Fruit fly (Drosophila melanogaster) whole organism, embryonic: ENCODE data around the gene CG15382.

Experiments used
- Awh ChIP-seq: fragments of 200-800 bp; sonication (Bioruptor generic); IDR thresholded peaks from 2 replicates; pipeline ENCODE4, ENCODE4 v1.3.6; 2022; ENCODE audit warnings: missing biosample characterization, missing genetic modification characterization
- C15 ChIP-seq: fragments of 200-800 bp; sonication (Bioruptor generic); IDR thresholded peaks from 3 replicates; pipeline ENCODE4 v1.3.6; 2022; ENCODE audit warnings: missing biosample characterization, missing genetic modification characterization
- CG11247 ChIP-seq: fragments of 200-800 bp; sonication (Bioruptor generic); IDR thresholded peaks from 2 replicates; pipeline ENCODE4 v1.3.6; 2022; ENCODE audit warnings: missing biosample characterization, missing genetic modification characterization
- CG11560 ChIP-seq: fragments of 200-800 bp; sonication (Bioruptor generic); IDR thresholded peaks from 3 replicates; pipeline ENCODE4 v1.3.6; 2022; ENCODE audit warnings: missing biosample characterization, missing genetic modification characterization
- CG14860 ChIP-seq: fragments of 200-800 bp; sonication (Bioruptor generic); IDR thresholded peaks from 3 replicates; pipeline ENCODE4 v1.3.6; 2022; ENCODE audit warnings: missing biosample characterization, missing genetic modification characterization; ENCODE audit not compliant: partially characterized antibody
- CG15269 ChIP-seq: fragments of 200-800 bp; sonication (Bioruptor generic); optimal IDR thresholded peaks from 2 replicates; lab custom pipeline; 2018; ENCODE audit warnings: missing biosample characterization, mild to moderate bottlenecking, missing genetic modification characterization, moderate library complexity
- CG15601 ChIP-seq: fragments of 200-800 bp; sonication (Bioruptor generic); optimal IDR thresholded peaks from 3 replicates; lab custom pipeline; 2019; ENCODE audit warnings: missing biosample characterization, mild to moderate bottlenecking, missing genetic modification characterization, moderate library complexity
- CG17186 ChIP-seq: fragments of 200-800 bp; sonication (Bioruptor generic); optimal IDR thresholded peaks from 3 replicates; lab custom pipeline; 2017; ENCODE audit warnings: missing biosample characterization, missing genetic modification reagents, missing genetic modification characterization
- CG1832 ChIP-seq: fragments of 200-800 bp; sonication (Bioruptor generic); optimal IDR thresholded peaks from 2 replicates; lab custom pipeline; 2017; ENCODE audit warnings: missing biosample characterization, mild to moderate bottlenecking, missing genetic modification characterization, inconsistent platforms
- CG30431 ChIP-seq: fragments of 200-800 bp; sonication (Bioruptor generic); optimal IDR thresholded peaks from 2 replicates; lab custom pipeline; 2017; ENCODE audit warnings: missing biosample characterization, missing genetic modification characterization
- CG31388 ChIP-seq: fragments of 200-800 bp; sonication (Bioruptor generic); optimal IDR thresholded peaks from 2 replicates; lab custom pipeline; 2016; ENCODE audit warnings: missing biosample characterization, missing genetic modification characterization
- CG3995 ChIP-seq: fragments of 200-800 bp; sonication (Bioruptor generic); optimal IDR thresholded peaks from 3 replicates; lab custom pipeline; 2016; ENCODE audit warnings: missing biosample characterization, missing genetic modification characterization
- CG4282 ChIP-seq: fragments of 200-800 bp; sonication (Bioruptor generic); optimal IDR thresholded peaks from 2 replicates; lab custom pipeline; 2016; ENCODE audit warnings: missing biosample characterization, missing genetic modification characterization
- CG4820 ChIP-seq: fragments of 200-800 bp; sonication (Bioruptor generic); optimal IDR thresholded peaks from 3 replicates; lab custom pipeline; 2016; ENCODE audit warnings: missing biosample characterization, missing genetic modification characterization
- CG6254 ChIP-seq: fragments of 200-800 bp; sonication (Bioruptor generic); optimal IDR thresholded peaks from 3 replicates; lab custom pipeline; 2017; ENCODE audit warnings: mild to moderate bottlenecking, missing biosample characterization, missing genetic modification reagents, missing genetic modification characterization
- CG6854 ChIP-seq: fragments of 200-800 bp; sonication (Bioruptor generic); optimal IDR thresholded peaks from 3 replicates; lab custom pipeline; 2017; ENCODE audit warnings: missing biosample characterization, mild to moderate bottlenecking, missing genetic modification characterization
- CG7928 ChIP-seq: fragments of 200-800 bp; sonication (Bioruptor generic); optimal IDR thresholded peaks from 2 replicates; lab custom pipeline; 2017; ENCODE audit warnings: missing biosample characterization, mild to moderate bottlenecking, missing genetic modification characterization
- CG8359 ChIP-seq: fragments of 200-800 bp; sonication (Bioruptor generic); optimal IDR thresholded peaks from 2 replicates; lab custom pipeline; 2017; ENCODE audit warnings: missing biosample characterization, mild to moderate bottlenecking, missing genetic modification characterization, borderline replicate concordance
- CG9797 ChIP-seq: fragments of 200-800 bp; sonication (Bioruptor generic); optimal IDR thresholded peaks from 3 replicates; lab custom pipeline; 2018; ENCODE audit warnings: missing biosample characterization, mild to moderate bottlenecking, missing genetic modification characterization
- Camta ChIP-seq: fragments of 200-800 bp; sonication (Bioruptor generic); optimal IDR thresholded peaks from 2 replicates; lab custom pipeline; 2016; ENCODE audit warnings: missing biosample characterization, missing genetic modification characterization
- Chrac-16 ChIP-seq: fragments of 200-800 bp; sonication (Bioruptor generic); optimal IDR thresholded peaks from 3 replicates; lab custom pipeline; 2016; ENCODE audit warnings: missing biosample characterization, missing genetic modification characterization
- Doc3 ChIP-seq: fragments of 200-800 bp; sonication (Bioruptor generic); IDR thresholded peaks from 3 replicates; pipeline ENCODE4 v1.3.6; 2022; ENCODE audit warnings: missing biosample characterization, missing genetic modification characterization; ENCODE audit not compliant: partially characterized antibody
- HLH3B ChIP-seq: fragments of 200-800 bp; sonication (Bioruptor generic); IDR thresholded peaks from 2 replicates; pipeline ENCODE4 v1.3.6; 2022; ENCODE audit warnings: missing biosample characterization, missing genetic modification characterization
- Hr39 ChIP-seq: fragments of >200 bp; optimal IDR thresholded peaks from 2 replicates; lab custom pipeline; 2017
- Lim3 ChIP-seq: fragments of 200-800 bp; sonication (Bioruptor generic); IDR thresholded peaks from 2 replicates; pipeline ENCODE4 v1.3.6; 2022; ENCODE audit warnings: missing biosample characterization, missing genetic modification characterization
- MBD-R2 ChIP-seq: fragments of 200-800 bp; sonication (Bioruptor generic); IDR thresholded peaks from 2 replicates; pipeline ENCODE4 v1.3.6; 2022; ENCODE audit warnings: missing biosample characterization, missing genetic modification characterization
- MESR4 ChIP-seq: fragments of 200-800 bp; sonication (Bioruptor generic); optimal IDR thresholded peaks from 2 replicates; lab custom pipeline; 2018; ENCODE audit warnings: missing biosample characterization, mild to moderate bottlenecking, missing genetic modification characterization, moderate library complexity
- Myb ChIP-seq: fragments of 200-800 bp; sonication (Bioruptor generic); optimal IDR thresholded peaks from 2 replicates; lab custom pipeline; 2016; ENCODE audit warnings: missing biosample characterization, missing genetic modification characterization
- NC2α ChIP-seq: fragments of 200-800 bp; sonication (Bioruptor generic); optimal IDR thresholded peaks from 2 replicates; lab custom pipeline; 2016; ENCODE audit warnings: missing biosample characterization, missing genetic modification characterization
- Nf-YB ChIP-seq: fragments of 200-800 bp; sonication (Bioruptor generic); optimal IDR thresholded peaks from 3 replicates; lab custom pipeline; 2019; ENCODE audit warnings: missing biosample characterization, mild to moderate bottlenecking, missing genetic modification characterization, moderate library complexity
- Optix ChIP-seq: fragments of 200-800 bp; sonication (Bioruptor generic); IDR thresholded peaks from 3 replicates; pipeline ENCODE4 v1.3.6; 2022; ENCODE audit warnings: missing biosample characterization, missing genetic modification characterization
- Sox100B ChIP-seq: fragments of 200-800 bp; sonication (Bioruptor generic); optimal IDR thresholded peaks from 3 replicates; lab custom pipeline; 2018; ENCODE audit warnings: missing biosample characterization, mild to moderate bottlenecking, missing genetic modification characterization
- Ssrp ChIP-seq: fragments of 200-800 bp; sonication (Bioruptor generic); optimal IDR thresholded peaks from 2 replicates; lab custom pipeline; 2018; ENCODE audit warnings: missing biosample characterization, mild to moderate bottlenecking, missing genetic modification characterization, moderate library complexity
- cad ChIP-seq: fragments of >200 bp; optimal IDR thresholded peaks from 2 replicates; lab custom pipeline; 2017; ENCODE audit warnings: missing biosample characterization, missing genetic modification characterization
- crp ChIP-seq, 2 experiments: fragments of 200-800 bp; sonication (Bioruptor generic); optimal IDR thresholded peaks; 2 replicates in 1 of 2; 3 replicates in 1 of 2; lab custom pipeline; 2017; ENCODE audit warnings: missing biosample characterization in 2 of 2, missing genetic modification characterization in 2 of 2, mild to moderate bottlenecking in 1 of 2, moderate library complexity in 1 of 2
- dimm ChIP-seq: fragments of 200-800 bp; sonication (Bioruptor generic); IDR thresholded peaks from 2 replicates; pipeline ENCODE4 v1.3.6; 2022; ENCODE audit warnings: missing biosample characterization, missing genetic modification characterization
- eyg ChIP-seq: fragments of 200-800 bp; sonication (Bioruptor generic); optimal IDR thresholded peaks from 3 replicates; lab custom pipeline; 2016; ENCODE audit warnings: missing biosample characterization, missing genetic modification characterization
- gcm ChIP-seq: fragments of 200-800 bp; sonication (Bioruptor generic); optimal IDR thresholded peaks from 2 replicates; lab custom pipeline; 2019; ENCODE audit warnings: missing biosample characterization, mild to moderate bottlenecking, missing genetic modification characterization, moderate library complexity
- gfzf ChIP-seq: fragments of 200-800 bp; sonication (Bioruptor generic); optimal IDR thresholded peaks from 2 replicates; lab custom pipeline; 2016; ENCODE audit warnings: missing biosample characterization, mild to moderate bottlenecking, missing genetic modification characterization, moderate library complexity
- ham ChIP-seq: fragments of 200-800 bp; sonication (Bioruptor generic); IDR thresholded peaks from 2 replicates; pipeline ENCODE4 v1.3.6; 2022; ENCODE audit warnings: missing biosample characterization, missing genetic modification characterization
- lov ChIP-seq, 2 experiments: fragments of 200-800 bp in 1 of 2; fragments of >200 bp in 1 of 2; sonication (Bioruptor generic) in 1 of 2; IDR thresholded peaks in 1 of 2; optimal IDR thresholded peaks in 1 of 2; 2 replicates in 1 of 2; 3 replicates in 1 of 2; pipeline versions ENCODE4 v1.3.6 to Lab custom; 2017 to 2022; ENCODE audit warnings: missing biosample characterization in 1 of 2, missing genetic modification characterization in 1 of 2
- nom ChIP-seq: fragments of 200-800 bp; sonication (Bioruptor generic); optimal IDR thresholded peaks from 2 replicates; lab custom pipeline; 2017; ENCODE audit warnings: missing biosample characterization, missing genetic modification characterization, mild to moderate bottlenecking, moderate library complexity, missing genetic modification reagents
- pita ChIP-seq: fragments of 200-800 bp; sonication (Bioruptor generic); optimal IDR thresholded peaks from 2 replicates; lab custom pipeline; 2017; ENCODE audit warnings: missing biosample characterization, mild to moderate bottlenecking, missing genetic modification characterization
- rib ChIP-seq: fragments of 200-800 bp; sonication (Bioruptor generic); IDR thresholded peaks from 2 replicates; pipeline ENCODE4 v1.3.6; 2022; ENCODE audit warnings: missing biosample characterization, missing genetic modification characterization
- sens-2 ChIP-seq: fragments of 200-800 bp; sonication (Bioruptor generic); IDR thresholded peaks from 2 replicates; pipeline ENCODE4 v1.3.6; 2022; ENCODE audit warnings: missing biosample characterization, missing genetic modification characterization
- sisA ChIP-seq: fragments of 200-800 bp; sonication (Bioruptor generic); IDR thresholded peaks from 2 replicates; pipeline ENCODE4 v1.3.6; 2022; ENCODE audit warnings: missing biosample characterization, missing genetic modification characterization
- toy ChIP-seq: fragments of 200-800 bp; sonication (Bioruptor generic); IDR thresholded peaks from 2 replicates; pipeline ENCODE4 v1.3.6; 2022; ENCODE audit warnings: missing biosample characterization, missing genetic modification characterization
- trh ChIP-seq: fragments of 200-800 bp; sonication (Bioruptor generic); optimal IDR thresholded peaks from 2 replicates; lab custom pipeline; 2016; ENCODE audit warnings: missing biosample characterization, missing genetic modification characterization
- tup ChIP-seq: fragments of 200-800 bp; sonication (Bioruptor generic); optimal IDR thresholded peaks from 2 replicates; lab custom pipeline; 2016; ENCODE audit warnings: missing biosample characterization, mild to moderate bottlenecking, missing genetic modification characterization, moderate library complexity
- unc-4 ChIP-seq: fragments of 200-800 bp; sonication (Bioruptor generic); IDR thresholded peaks from 2 replicates; pipeline ENCODE4 v1.3.6; 2022; ENCODE audit warnings: missing biosample characterization, missing genetic modification characterization; ENCODE audit not compliant: partially characterized antibody
- yki ChIP-seq: fragments of >200 bp; optimal IDR thresholded peaks from 3 replicates; lab custom pipeline; 2018

The CG15382 gene

DNA sequence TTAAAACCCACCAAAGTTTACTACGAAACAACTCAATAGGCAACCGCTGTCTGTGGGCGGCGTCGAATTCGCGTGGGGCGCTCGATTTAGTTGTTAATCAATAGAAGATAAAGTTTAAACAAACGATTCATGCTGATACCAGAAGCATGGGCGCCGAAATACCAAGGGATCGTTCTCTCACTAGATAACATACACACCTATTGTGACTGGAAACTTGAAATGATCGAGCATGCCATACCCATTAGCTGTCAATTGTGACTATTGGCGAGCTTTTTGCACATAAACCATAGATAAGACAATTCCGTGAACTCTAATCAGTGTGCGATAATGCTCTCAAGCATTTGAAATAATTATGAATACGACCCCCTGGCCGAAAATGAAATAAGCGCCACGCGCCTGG lies 23.8 kb downstream of the CG15382 start (continued):
- TF ChIP-seq CG30431 (peak; percentile 44), CG11247 (GFP tag; lab: Robert Waterston, UW) (peak; percentile 44), lov (optimal IDR thresholded peaks at IDR 0.05; lab: Kevin White, UChicago) (no peak), lov (GFP tag; IDR thresholded peaks at IDR 0.05; lab: Robert Waterston, UW) (no peak), HLH3B (peak; percentile 81), Awh (GFP tag; lab: Robert Waterston, UW) (peak; percentile 50), CG15601 (tag; lab: Kevin White, UChicago) (peak; percentile 16), pita (GFP tag; lab: Kevin White, UChicago) (no peak), Nf-YB (GFP tag; lab: Kevin White, UChicago) (peak; percentile 46), eyg (GFP tag; lab: Kevin White, UChicago) (peak; percentile 57), NC2α (GFP tag; lab: Kevin White, UChicago) (peak; percentile 67), CG14860 (GFP tag; lab: Robert Waterston, UW) (no peak), nom (GFP tag; lab: Kevin White, UChicago) (no peak), tup (GFP tag; lab: Kevin White, UChicago) (peak; percentile 52), Hr39 (lab: Kevin White, UChicago) (no peak), sens-2 (no peak), CG7928 (GFP tag; lab: Kevin White, UChicago) (peak; percentile 40), CG6854 (GFP tag; lab: Kevin White, UChicago) (no peak), CG17186 (no peak), Chrac-16 (GFP tag; lab: Kevin White, UChicago) (peak; percentile 73), CG31388 (GFP tag; lab: Kevin White, UChicago) (peak; percentile 2), CG3995 (peak; percentile 37), toy (GFP tag; lab: Robert Waterston, UW) (0 out of 2 replicates have a peak, but pooled peaks have one; percentile 44), CG11560 (tag; lab: Robert Waterston, UW) (peak; percentile 57; the same call in 1 of the 3 replicates), cad (GFP tag; lab: Kevin White, UChicago) (no peak), CG4820 (GFP tag; lab: Kevin White, UChicago) (peak; percentile 61), gcm (GFP tag; lab: Kevin White, UChicago) (peak; percentile 18), sisA (GFP tag; lab: Robert Waterston, UW) (peak; percentile 81), Camta (GFP tag; lab: Kevin White, UChicago) (peak; percentile 45), Doc3 (GFP tag; lab: Robert Waterston, UW) (no peak), MESR4 (GFP tag; lab: Kevin White, UChicago) (no peak), Sox100B (GFP tag; lab: Kevin White, UChicago) (peak; percentile 50), Myb (GFP tag; lab: Kevin White, UChicago) (peak; percentile 65), unc-4 (GFP tag; lab: Robert Waterston, UW) (no peak), yki (lab: Kevin White, UChicago) (no peak), rib (GFP tag; lab: Robert Waterston, UW) (peak; percentile 83), CG1832 (GFP tag; lab: Kevin White, UChicago) (no peak), gfzf (GFP tag; lab: Kevin White, UChicago) (no peak), ham (GFP tag; lab: Robert Waterston, UW) (peak; percentile 69; the same call in 1 of the 2 replicates), C15 (GFP tag; lab: Robert Waterston, UW) (0 out of 3 replicates have a peak, but pooled peaks have one; percentile 38), CG9797 (GFP tag; lab: Kevin White, UChicago) (no peak), CG8359 (GFP tag; lab: Kevin White, UChicago) (peak; percentile 0), trh (peak; percentile 54), MBD-R2 (GFP tag; lab: Robert Waterston, UW) (peak; percentile 41; the same call in 1 of the 2 replicates), Lim3 (GFP tag; lab: Robert Waterston, UW) (no peak), crp (GFP tag; optimal IDR thresholded peaks at IDR 0.05; lab: Kevin White, UChicago) (no peak), Optix (GFP tag; lab: Robert Waterston, UW) (peak; percentile 76), dimm (0 out of 2 replicates have a peak, but pooled peaks have one; percentile 3), CG6254 (GFP tag; lab: Kevin White, UChicago) (peak; percentile 23), CG4282 (GFP tag; lab: Kevin White, UChicago) (peak; percentile 57), CG15269 (tag; lab: Kevin White, UChicago) (peak; percentile 82), Ssrp (tag; lab: Kevin White, UChicago) (peak; percentile 64)
